Fruit fly (Drosophila melanogaster) whole organism, wandering third instar larva: Measurements from ENCODE around the gene Cpr66D.
A peak's percentile ranks its signal among the peaks of the same experiment; 100 is the strongest.

Source experiments
- Abd-B ChIP-seq: fragments of >200 bp; optimal IDR thresholded peaks from 2 replicates; lab custom pipeline; 2017; ENCODE audit warnings: missing biosample characterization, missing genetic modification characterization
- CG32264 ChIP-seq: fragments of 200-800 bp; sonication (Bioruptor generic); optimal IDR thresholded peaks from 2 replicates; lab custom pipeline; 2016; ENCODE audit warnings: missing biosample characterization, missing genetic modification characterization
- CG9705 ChIP-seq: fragments of 200-800 bp; sonication (Bioruptor generic); optimal IDR thresholded peaks from 2 replicates; lab custom pipeline; 2018; ENCODE audit warnings: missing biosample characterization, mild to moderate bottlenecking, missing genetic modification characterization
- CrebA ChIP-seq: fragments of 200-800 bp; sonication (Bioruptor generic); optimal IDR thresholded peaks from 2 replicates; lab custom pipeline; 2016; ENCODE audit warnings: missing biosample characterization, mild to moderate bottlenecking, missing genetic modification characterization, borderline replicate concordance
- Dfd ChIP-seq: fragments of >200 bp; optimal IDR thresholded peaks from 2 replicates; lab custom pipeline; 2017; ENCODE audit warnings: missing biosample characterization, missing genetic modification characterization
- Dif ChIP-seq: fragments of 200-275, 200-300 bp; sonication (Bioruptor generic); optimal IDR thresholded peaks from 2 replicates; lab custom pipeline; 2018; ENCODE audit warnings: missing biosample characterization, missing genetic modification characterization; ENCODE audit not compliant: partially characterized antibody
- GATAd ChIP-seq: sonication (Bioruptor generic); optimal IDR thresholded peaks from 2 replicates; lab custom pipeline; 2016; ENCODE audit warnings: missing biosample characterization, missing genetic modification characterization
- HLH106 ChIP-seq: fragments of 200-800 bp; optimal IDR thresholded peaks from 3 replicates; lab custom pipeline; 2019; ENCODE audit warnings: missing biosample characterization, mild to moderate bottlenecking, missing genetic modification characterization, moderate library complexity
- Hnf4 ChIP-seq: fragments of 200-800 bp; sonication (Bioruptor generic); optimal IDR thresholded peaks from 2 replicates; lab custom pipeline; 2016; ENCODE audit warnings: missing biosample characterization, mild to moderate bottlenecking, missing genetic modification characterization
- Hr78 ChIP-seq: fragments of >200 bp; optimal IDR thresholded peaks from 2 replicates; lab custom pipeline; 2017; ENCODE audit warnings: missing biosample characterization, missing genetic modification characterization
- Hr83 ChIP-seq: fragments of 200-300 bp; sonication (Bioruptor generic); optimal IDR thresholded peaks from 2 replicates; lab custom pipeline; 2016; ENCODE audit warnings: missing biosample characterization, mild to moderate bottlenecking, missing genetic modification characterization, moderate library complexity; ENCODE audit not compliant: poor library complexity, severe bottlenecking
- Jra ChIP-seq: sonication (Bioruptor generic); optimal IDR thresholded peaks from 2 replicates; lab custom pipeline; 2016; ENCODE audit warnings: missing biosample characterization, missing genetic modification characterization
- Mio ChIP-seq: sonication (Bioruptor generic); optimal IDR thresholded peaks from 2 replicates; lab custom pipeline; 2016; ENCODE audit warnings: missing biosample characterization, missing genetic modification characterization
- Myc ChIP-seq: fragments of >200 bp; optimal IDR thresholded peaks from 2 replicates; lab custom pipeline; 2017
- N ChIP-seq: fragments of >200 bp; optimal IDR thresholded peaks from 2 replicates; lab custom pipeline; 2018; ENCODE audit warnings: missing biosample characterization, missing external identifiers, missing genetic modification characterization
- OdsH ChIP-seq: fragments of 200-800 bp; sonication (Bioruptor generic); optimal IDR thresholded peaks from 2 replicates; lab custom pipeline; 2016; ENCODE audit warnings: missing biosample characterization, mild to moderate bottlenecking, missing genetic modification characterization
- Rel ChIP-seq, 2 experiments: fragments of 200-800 bp; sonication (Bioruptor generic) in 1 of 2; optimal IDR thresholded peaks; 2 replicates in 1 of 2; 3 replicates in 1 of 2; lab custom pipeline; 2016 to 2019; ENCODE audit warnings: mild to moderate bottlenecking in 2 of 2, missing biosample characterization in 2 of 2, missing genetic modification characterization in 2 of 2, moderate library complexity in 1 of 2
- Sp1 ChIP-seq: fragments of 200-800 bp; sonication (Bioruptor generic); optimal IDR thresholded peaks from 3 replicates; lab custom pipeline; 2019; ENCODE audit warnings: missing biosample characterization, mild to moderate bottlenecking, missing genetic modification characterization, moderate library complexity
- Vsx2 ChIP-seq: fragments of 200-300, 225-300 bp; sonication (Bioruptor generic); optimal IDR thresholded peaks from 2 replicates; lab custom pipeline; 2018; ENCODE audit warnings: missing biosample characterization, missing genetic modification characterization; ENCODE audit not compliant: partially characterized antibody
- br ChIP-seq: fragments of 200-800 bp; sonication (Bioruptor generic); optimal IDR thresholded peaks from 2 replicates; lab custom pipeline; 2016; ENCODE audit warnings: missing biosample characterization, missing genetic modification characterization
- brk ChIP-seq: fragments of 200-800 bp; sonication (Bioruptor generic); optimal IDR thresholded peaks from 2 replicates; lab custom pipeline; 2016; ENCODE audit warnings: missing biosample characterization, mild to moderate bottlenecking, missing genetic modification characterization
- dl ChIP-seq, 2 experiments: fragments of 175-275, 200-275 bp in 1 of 2; fragments of 200-275 bp in 1 of 2; sonication (Bioruptor generic); optimal IDR thresholded peaks; lab custom pipeline; 2018; ENCODE audit warnings: mild to moderate bottlenecking in 2 of 2, missing biosample characterization in 2 of 2, missing genetic modification characterization in 2 of 2, moderate library complexity in 2 of 2; ENCODE audit not compliant: partially characterized antibody in 2 of 2, insufficient read depth in 1 of 2
- dmrt93B ChIP-seq: fragments of 200-800 bp; sonication (Bioruptor generic); optimal IDR thresholded peaks from 2 replicates; lab custom pipeline; 2018; ENCODE audit warnings: missing biosample characterization, mild to moderate bottlenecking, missing genetic modification characterization
- dsf ChIP-seq: sonication (Bioruptor generic); optimal IDR thresholded peaks from 2 replicates; lab custom pipeline; 2016; ENCODE audit warnings: missing biosample characterization, missing genetic modification characterization, borderline replicate concordance
- ey ChIP-seq: fragments of 200-800 bp; sonication (Bioruptor generic); optimal IDR thresholded peaks from 2 replicates; lab custom pipeline; 2016; ENCODE audit warnings: missing biosample characterization, missing genetic modification characterization
- foxo ChIP-seq, 2 experiments: fragments of 200-800 bp; sonication (Bioruptor generic); optimal IDR thresholded peaks; 2 replicates in 1 of 2; 3 replicates in 1 of 2; lab custom pipeline; 2016 to 2017; ENCODE audit warnings: missing biosample characterization in 2 of 2, missing genetic modification characterization in 2 of 2
- fru ChIP-seq: fragments of 200-800 bp; sonication (Bioruptor generic); optimal IDR thresholded peaks from 3 replicates; lab custom pipeline; 2016; ENCODE audit warnings: missing biosample characterization, mild to moderate bottlenecking, missing genetic modification characterization
- h ChIP-seq: fragments of 200-800 bp; sonication (Bioruptor generic); optimal IDR thresholded peaks from 3 replicates; lab custom pipeline; 2016; ENCODE audit warnings: missing biosample characterization, mild to moderate bottlenecking, missing genetic modification characterization
- jim ChIP-seq: fragments of 175-275, 200-325 bp; sonication (Bioruptor generic); optimal IDR thresholded peaks from 2 replicates; lab custom pipeline; 2016; ENCODE audit warnings: missing biosample characterization, mild to moderate bottlenecking, missing genetic modification characterization
- lola ChIP-seq: fragments of >200 bp; optimal IDR thresholded peaks from 2 replicates; lab custom pipeline; 2017; ENCODE audit warnings: missing biosample characterization, missing genetic modification characterization
- pan ChIP-seq: fragments of >200 bp; optimal IDR thresholded peaks from 2 replicates; lab custom pipeline; 2017
- psq ChIP-seq: fragments of 200-800 bp; sonication (Bioruptor generic); optimal IDR thresholded peaks from 3 replicates; lab custom pipeline; 2017; ENCODE audit warnings: missing biosample characterization, mild to moderate bottlenecking, missing genetic modification characterization, moderate library complexity
- rgr ChIP-seq: fragments of 200-800 bp; sonication (Bioruptor generic); optimal IDR thresholded peaks from 3 replicates; lab custom pipeline; 2016; ENCODE audit warnings: missing biosample characterization, mild to moderate bottlenecking, missing genetic modification characterization
- sage ChIP-seq: fragments of 200-800 bp; sonication (Bioruptor generic); optimal IDR thresholded peaks from 2 replicates; lab custom pipeline; 2016; ENCODE audit warnings: missing biosample characterization, mild to moderate bottlenecking, missing genetic modification characterization
- sv ChIP-seq: fragments of 200-800 bp; sonication (Bioruptor generic); optimal IDR thresholded peaks from 3 replicates; lab custom pipeline; 2016; ENCODE audit warnings: missing biosample characterization, missing genetic modification characterization
- tai ChIP-seq: sonication (Bioruptor generic); optimal IDR thresholded peaks from 2 replicates; lab custom pipeline; 2016; ENCODE audit warnings: missing biosample characterization, missing genetic modification characterization
- usp ChIP-seq: fragments of >200 bp; optimal IDR thresholded peaks from 2 replicates; lab custom pipeline; 2017; ENCODE audit warnings: missing biosample characterization, missing genetic modification characterization
- woc ChIP-seq: sonication (Bioruptor generic); optimal IDR thresholded peaks from 2 replicates; lab custom pipeline; 2016; ENCODE audit warnings: missing biosample characterization, mild to moderate bottlenecking, missing genetic modification characterization

Gene Cpr66D

dm6 chr3L:8667809-8668593 lies 27.8 kb downstream of the Cpr66D start (continued):
- TF ChIP-seq Abd-B (GFP tag; lab: Kevin White, UChicago) (no peak), CG32264 (GFP tag; lab: Kevin White, UChicago) (peak; percentile 21), woc (GFP tag; lab: Kevin White, UChicago) (peak; percentile 63), Dif (GFP tag; lab: Kevin White, UChicago) (peak; percentile 45), sage (GFP tag; lab: Kevin White, UChicago) (peak; percentile 64), psq (GFP tag; lab: Kevin White, UChicago) (peak; percentile 85), Rel (GFP tag; optimal IDR thresholded peaks at IDR 0.05; lab: Kevin White, UChicago) (peak; percentile 63), Rel (tag; optimal IDR thresholded peaks at IDR 0.05; lab: Kevin White, UChicago) (peak; percentile 62), br (GFP tag; lab: Kevin White, UChicago) (peak; percentile 61)

- TF ChIP-seq h (GFP tag; lab: Kevin White, UChicago) = peak; percentile 88
- TF ChIP-seq dsf = no peak
- TF ChIP-seq HLH106 (tag; lab: Kevin White, UChicago) = peak; percentile 88
- peak; percentile 66 for TF ChIP-seq rgr
- TF ChIP-seq foxo (GFP tag; optimal IDR thresholded peaks at IDR 0.05; lab: Kevin White, UChicago) = peak in 1 of 2 experiments; percentile 68
- TF ChIP-seq Abd-B (GFP tag; lab: Kevin White, UChicago) = no peak
- no peak for TF ChIP-seq brk (GFP tag; lab: Kevin White, UChicago)
- TF ChIP-seq psq (GFP tag; lab: Kevin White, UChicago) = peak; percentile 45
- TF ChIP-seq br (GFP tag; lab: Kevin White, UChicago) = peak; percentile 73
- TF ChIP-seq pan (lab: Kevin White, UChicago) = no peak
- TF ChIP-seq Hr78 (GFP tag; lab: Kevin White, UChicago) = no peak
- peak; percentile 82 for TF ChIP-seq woc (GFP tag; lab: Kevin White, UChicago)
- TF ChIP-seq Myc (lab: Kevin White, UChicago) = no peak
- TF ChIP-seq Hr83 (GFP tag; lab: Kevin White, UChicago) = no peak
- TF ChIP-seq lola (GFP tag; lab: Kevin White, UChicago) = no peak
- TF ChIP-seq usp = no peak
- TF ChIP-seq CrebA (GFP tag; lab: Kevin White, UChicago) = no peak
- TF ChIP-seq jim (GFP tag; lab: Kevin White, UChicago) = no peak
- TF ChIP-seq CG32264 (GFP tag; lab: Kevin White, UChicago) = peak; percentile 40
- TF ChIP-seq Vsx2 = no peak
- TF ChIP-seq sv (GFP tag; lab: Kevin White, UChicago) = no peak
- TF ChIP-seq ey (GFP tag; lab: Kevin White, UChicago) = peak; percentile 80
- TF ChIP-seq Dif (GFP tag; lab: Kevin White, UChicago) = no peak
- TF ChIP-seq OdsH = peak; percentile 78
- no peak for TF ChIP-seq GATAd (GFP tag; lab: Kevin White, UChicago)
- TF ChIP-seq CG9705 = peak; percentile 22
- no peak for TF ChIP-seq Dfd (GFP tag; lab: Kevin White, UChicago)
- peak; percentile 60 for TF ChIP-seq Hnf4 (GFP tag; lab: Kevin White, UChicago)
- TF ChIP-seq Rel (GFP tag; optimal IDR thresholded peaks at IDR 0.05; lab: Kevin White, UChicago) = no peak
- peak; percentile 48 for TF ChIP-seq Rel (tag; optimal IDR thresholded peaks at IDR 0.05; lab: Kevin White, UChicago)
- TF ChIP-seq Sp1 = peak; percentile 87
- peak; percentile 93 for TF ChIP-seq fru (GFP tag; lab: Kevin White, UChicago)
- peak; percentile 49 for TF ChIP-seq dmrt93B
- no peak for TF ChIP-seq Mio (GFP tag; lab: Kevin White, UChicago)
- no peak for TF ChIP-seq Jra (GFP tag; lab: Kevin White, UChicago)
- TF ChIP-seq N (GFP tag; lab: Kevin White, UChicago) = no peak
- TF ChIP-seq dl (GFP tag; optimal IDR thresholded peaks at IDR 0.05; lab: Kevin White, UChicago; ENCODE audit: insufficient read depth in 1 of 2, partially characterized antibody in 2 of 2) = no peak
- TF ChIP-seq tai (GFP tag; lab: Kevin White, UChicago) = no peak
- no peak for TF ChIP-seq sage (GFP tag; lab: Kevin White, UChicago)
These were observed 28.8 kb downstream of the Cpr66D start for dm6 chr3L:8669087-8669486.
